Worm (Caenorhabditis elegans): ENCODE measurements around the gene npax-4.

Gene npax-4

DNA sequence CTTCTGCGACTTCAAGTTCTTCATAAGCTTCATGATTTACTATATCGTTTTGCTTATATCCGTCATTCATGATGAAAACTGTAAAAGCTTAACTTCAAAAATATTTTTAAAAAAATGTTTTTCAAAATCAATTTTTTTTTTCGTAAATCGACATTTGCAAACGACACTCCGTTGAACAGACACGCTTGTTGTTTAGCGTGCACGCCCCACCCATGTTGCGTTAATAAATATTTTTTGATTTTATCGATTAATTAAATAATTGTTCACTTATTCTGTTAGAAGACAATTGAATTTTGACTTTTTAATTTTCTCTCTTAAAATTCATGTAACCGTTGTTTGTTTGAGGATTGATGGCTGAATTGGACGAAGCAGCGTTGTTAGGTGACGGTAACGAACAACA lies 46.3 kb upstream of the npax-4 start, which contains the start of the genes D1046.2 and cfim-2 (continued):
- TF ChIP-seq nhr-71 (tag; optimal IDR thresholded peaks at IDR 0.05) (peak; percentile 39), elt-2 (tag; optimal IDR thresholded peaks at IDR 0.05) (no peak), swsn-7 (tag; optimal IDR thresholded peaks at IDR 0.05) (peak; percentile 30), rnt-1 (tag; optimal IDR thresholded peaks at IDR 0.05) (no peak)

- TF ChIP-seq dsc-1 (tag; optimal IDR thresholded peaks at IDR 0.05) (peak; percentile 67), swsn-7 (tag; optimal IDR thresholded peaks at IDR 0.05) (no peak)
Observed at ce11 chrIV:8924126-8924525, 44.4 kb upstream of the npax-4 start.

ce11 chrIV:8923381-8923780 lies 43.7 kb upstream of the npax-4 start:
- TF ChIP-seq pax-3 (tag; optimal IDR thresholded peaks at IDR 0.05) (no peak), nhr-85 (tag) (no peak), nhr-90 (tag; optimal IDR thresholded peaks at IDR 0.05; ENCODE audit: poor library complexity) (no peak)

ce11 chrIV:8921956-8922355 lies 42.2 kb upstream of the npax-4 start, which contains the start of gene D1046.16:
Gene D1046.16 (plus strand): TSS chrIV:8922150.
- TF ChIP-seq lsy-2 (tag; optimal IDR thresholded peaks at IDR 0.05) (peak in 1 of 2 experiments; percentile 43), sptf-1 (tag; optimal IDR thresholded peaks at IDR 0.05) (no peak), ceh-8 (GFP tag; optimal IDR thresholded peaks at IDR 0.05) (no peak), tbx-2 (tag; optimal IDR thresholded peaks at IDR 0.05) (no peak), C04F5.9 (tag; optimal IDR thresholded peaks at IDR 0.05) (no peak), unc-86 (tag; optimal IDR thresholded peaks at IDR 0.05) (no peak), swsn-7 (tag; optimal IDR thresholded peaks at IDR 0.05) (peak; percentile 12), egl-13 (tag; optimal IDR thresholded peaks at IDR 0.05) (no peak), blmp-1 (tag; optimal IDR thresholded peaks at IDR 0.05) (peak; percentile 83), dpl-1 (GFP tag; optimal IDR thresholded peaks at IDR 0.05) (peak in 1 of 3 experiments; percentile 17), lin-39 (tag; optimal IDR thresholded peaks at IDR 0.05) (no peak), fkh-8 (tag; optimal IDR thresholded peaks at IDR 0.05) (no peak), unc-130 (tag; optimal IDR thresholded peaks at IDR 0.05) (no peak), nhr-12 (tag; optimal IDR thresholded peaks at IDR 0.05) (no peak), ama-1 (optimal IDR thresholded peaks at IDR 0.05) (no peak), mdl-1 (tag; optimal IDR thresholded peaks at IDR 0.05) (peak in 1 of 2 experiments; percentile 7), nhr-77 (tag; optimal IDR thresholded peaks at IDR 0.05) (no peak), nhr-90 (tag; optimal IDR thresholded peaks at IDR 0.05; ENCODE audit: poor library complexity) (peak; percentile 51), ceh-82 (tag; optimal IDR thresholded peaks at IDR 0.05) (peak in 1 of 3 experiments; percentile 5), sup-37 (GFP tag; optimal IDR thresholded peaks at IDR 0.05) (no peak), nhr-19 (GFP tag; conservative IDR thresholded peaks at IDR 0.05) (no peak), unc-30 (tag; optimal IDR thresholded peaks at IDR 0.05) (no peak), nhr-76 (tag; optimal IDR thresholded peaks at IDR 0.05) (no peak), elt-3 (tag; optimal IDR thresholded peaks at IDR 0.05) (peak in 1 of 6 experiments; percentile 30), unc-98 (GFP tag; IDR thresholded peaks at IDR 0.05) (no peak), lin-35 (GFP tag; optimal IDR thresholded peaks at IDR 0.05) (peak; percentile 36 to 66), pqm-1 (tag; optimal IDR thresholded peaks at IDR 0.05) (no peak), zag-1 (tag; optimal IDR thresholded peaks at IDR 0.05) (no peak), fos-1 (tag; optimal IDR thresholded peaks at IDR 0.05) (no peak), nhr-71 (tag; optimal IDR thresholded peaks at IDR 0.05) (peak; percentile 4), snu-23 (GFP tag; optimal IDR thresholded peaks at IDR 0.05) (peak; percentile 70), lin-14 (GFP tag; optimal IDR thresholded peaks at IDR 0.05) (peak; percentile 80), efl-3 (GFP tag; optimal IDR thresholded peaks at IDR 0.05) (no peak), rnt-1 (tag; optimal IDR thresholded peaks at IDR 0.05) (peak; percentile 18), nhr-28 (tag; optimal IDR thresholded peaks at IDR 0.05) (no peak), egl-27 (tag; optimal IDR thresholded peaks at IDR 0.05) (no peak), nhr-20 (tag; optimal IDR thresholded peaks at IDR 0.05) (peak; percentile 61), nhr-47 (tag; optimal IDR thresholded peaks at IDR 0.05) (no peak), efl-1 (optimal IDR thresholded peaks at IDR 0.05) (peak; percentile 16 to 31), efl-1 (GFP tag; optimal IDR thresholded peaks at IDR 0.05 in 1 of 2) (no peak)

All from whole organism, L1 larva.